Worm (Caenorhabditis elegans) whole organism, midembryonic: ENCODE data around the gene srw-4.

ENCODE experiments used
- T22C8.4 ChIP-seq: fragments of 200-800 bp; sonication (Bioruptor generic); IDR thresholded peaks from 2 replicates; pipeline ENCODE4 v1.3.6; 2022; ENCODE audit warnings: missing genetic modification characterization, missing compliant biosample characterization
- cog-1 ChIP-seq: sonication (generic microtip); optimal IDR thresholded peaks from 2 replicates; lab custom pipeline; 2016; ENCODE audit warnings: missing genetic modification characterization, missing compliant biosample characterization
- flt-1 ChIP-seq: fragments of 200-800 bp; sonication (Bioruptor generic); IDR thresholded peaks from 2 replicates; pipeline ENCODE4 v1.3.6; 2022; ENCODE audit warnings: missing genetic modification characterization, missing compliant biosample characterization
- klf-2 ChIP-seq: fragments of 200-800 bp; sonication (Bioruptor generic); conservative IDR thresholded peaks from 2 replicates; pipeline ENCODE4 v1.3.6; 2022; ENCODE audit warnings: missing genetic modification reagents, missing genetic modification characterization, missing compliant biosample characterization
- med-1 ChIP-seq: sonication (generic microtip); optimal IDR thresholded peaks from 2 replicates; lab custom pipeline; 2017; ENCODE audit warnings: missing genetic modification characterization, mild to moderate bottlenecking, missing compliant biosample characterization, antibody characterized with exemption, missing genetic modification reagents; ENCODE audit not compliant: insufficient read depth
- ref-1 ChIP-seq: fragments of 200-800 bp; sonication (Bioruptor generic); conservative IDR thresholded peaks from 2 replicates; pipeline ENCODE4 v1.3.6; 2022; ENCODE audit warnings: missing genetic modification reagents, missing genetic modification characterization, missing compliant biosample characterization
- tab-1 ChIP-seq: fragments of 200-800 bp; sonication (Bioruptor generic); IDR thresholded peaks from 2 replicates; pipeline ENCODE4 v1.3.6; 2022; ENCODE audit warnings: missing genetic modification characterization, missing compliant biosample characterization
- ztf-23 ChIP-seq: fragments of 200-800 bp; sonication (Bioruptor generic); IDR thresholded peaks from 2 replicates; pipeline ENCODE4 v1.3.6; 2022; ENCODE audit warnings: missing genetic modification reagents, missing genetic modification characterization, missing compliant biosample characterization
- ztf-29 ChIP-seq: fragments of 200-800 bp; sonication (Bioruptor generic); IDR thresholded peaks from 2 replicates; pipeline ENCODE4 v1.3.6; 2022; ENCODE audit warnings: missing genetic modification reagents, missing genetic modification characterization, missing compliant biosample characterization

Gene srw-4

DNA sequence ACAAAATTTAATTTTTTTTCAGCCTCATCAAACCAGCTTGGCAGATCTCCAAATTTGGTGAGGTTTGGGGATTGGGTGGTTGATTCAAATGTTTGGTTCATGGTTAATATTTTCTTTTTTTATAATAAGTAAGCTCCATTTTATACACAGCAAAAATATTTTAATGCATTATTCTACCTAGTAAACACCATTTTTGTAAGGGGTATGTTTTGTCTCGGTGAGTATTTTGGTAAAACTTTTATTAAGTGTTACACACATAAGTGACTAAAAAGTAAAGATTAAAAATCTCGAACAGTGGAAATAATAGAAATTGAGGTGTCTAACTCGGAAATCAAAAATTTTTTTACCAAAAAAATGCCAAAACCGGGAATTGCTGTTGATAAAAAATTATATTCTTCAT, at the start of gene srw-4:
Gene srw-4, minus strand, starts transcription at position 101 of the 400 bp plus-strand sequence.
- TF ChIP-seq klf-2: no peak
- no peak for TF ChIP-seq T22C8.4 (GFP tag; lab: Robert Waterston, UW)
- no peak for TF ChIP-seq cog-1
- TF ChIP-seq ref-1: no peak
- TF ChIP-seq med-1 (GFP tag; lab: Kevin White, UChicago): no peak
- TF ChIP-seq tab-1 (GFP tag; lab: Robert Waterston, UW): no peak
- no peak for TF ChIP-seq ztf-23 (GFP tag; lab: Robert Waterston, UW)
- no peak for TF ChIP-seq flt-1 (GFP tag; lab: Robert Waterston, UW)
- TF ChIP-seq ztf-29: no peak

DNA sequence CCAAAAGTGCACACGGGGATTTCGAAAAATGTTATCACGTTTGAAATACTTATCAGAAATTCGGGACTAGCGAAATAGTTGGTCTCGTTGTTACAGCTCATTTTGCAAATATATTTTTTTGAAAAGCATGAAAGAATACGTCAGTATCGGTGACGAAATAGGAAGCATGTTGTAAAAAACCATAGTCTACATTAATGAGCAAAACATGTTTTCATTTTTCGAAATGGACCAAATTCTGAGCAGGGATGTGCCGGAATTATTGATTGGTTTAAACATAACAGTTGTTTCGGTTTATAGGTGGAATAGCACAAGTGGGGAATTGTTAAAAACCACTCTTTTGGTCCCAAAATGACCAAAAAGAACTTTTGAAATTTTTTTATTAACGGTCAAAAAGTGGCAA, 45.5 kb upstream of the srw-4 start, which contains the start of gene srh-247:
Gene srh-247, minus strand, starts transcription at position 101 of the 400 bp plus-strand sequence.
- TF ChIP-seq tab-1 (GFP tag; lab: Robert Waterston, UW) (no peak), ztf-29 (no peak), med-1 (GFP tag; lab: Kevin White, UChicago) (no peak), flt-1 (GFP tag; lab: Robert Waterston, UW) (no peak), ztf-23 (GFP tag; lab: Robert Waterston, UW) (no peak), T22C8.4 (GFP tag; lab: Robert Waterston, UW) (no peak), cog-1 (no peak), klf-2 (no peak), ref-1 (no peak)

DNA sequence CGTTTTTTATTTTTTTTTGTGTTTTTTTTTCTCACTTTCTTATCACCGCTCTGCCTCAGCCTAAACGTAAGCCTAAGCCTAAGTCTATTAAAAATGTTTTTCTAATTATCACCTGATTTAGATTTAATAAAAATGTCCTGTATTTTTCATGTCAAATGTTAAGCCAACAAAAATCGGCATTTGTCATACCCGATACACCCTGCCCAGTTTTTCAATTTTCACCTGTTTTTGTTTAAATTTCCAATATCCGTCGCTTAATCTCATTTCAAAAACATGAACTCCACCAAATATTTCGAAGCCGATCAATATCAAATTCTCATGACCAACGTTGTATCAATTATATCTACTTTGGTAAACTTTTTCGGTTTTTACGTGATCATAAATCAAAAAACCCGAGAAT, 42.7 kb upstream of the srw-4 start, which contains the start of gene C31B8.1:
Gene C31B8.1, plus strand, starts transcription at position 301 of the 400 bp plus-strand sequence.
- TF ChIP-seq ztf-23 (GFP tag; lab: Robert Waterston, UW) (no peak), med-1 (GFP tag; lab: Kevin White, UChicago) (no peak)

DNA sequence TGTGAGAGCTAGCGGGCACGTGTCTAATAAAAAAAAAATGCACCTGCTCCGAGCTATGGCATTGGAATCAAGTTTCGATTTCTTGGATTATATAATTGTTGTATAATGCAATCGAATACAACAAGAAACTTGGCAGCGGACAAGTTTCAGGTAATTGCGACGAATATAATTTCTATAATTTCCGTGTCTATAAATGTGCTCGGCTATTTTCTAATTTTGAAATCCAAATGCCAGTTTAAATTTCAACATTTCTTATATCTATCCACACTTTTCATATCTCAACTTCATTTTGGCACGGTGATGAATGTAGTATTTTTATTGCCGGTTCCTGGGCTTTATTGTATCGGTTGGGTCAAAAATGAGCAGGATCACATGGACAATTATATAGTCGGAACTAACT, 41.2 kb upstream of the srw-4 start, which contains the start of gene C31B8.16:
Gene C31B8.16, plus strand, starts transcription at position 301 of the 400 bp plus-strand sequence.
- TF ChIP-seq ztf-29: no peak
- no peak for TF ChIP-seq med-1 (GFP tag; lab: Kevin White, UChicago)
- TF ChIP-seq T22C8.4 (GFP tag; lab: Robert Waterston, UW): no peak
- no peak for TF ChIP-seq klf-2
- TF ChIP-seq cog-1: no peak
- TF ChIP-seq ztf-23 (GFP tag; lab: Robert Waterston, UW): no peak
- no peak for TF ChIP-seq ref-1
- TF ChIP-seq tab-1 (GFP tag; lab: Robert Waterston, UW): no peak
- TF ChIP-seq flt-1 (GFP tag; lab: Robert Waterston, UW): no peak

DNA sequence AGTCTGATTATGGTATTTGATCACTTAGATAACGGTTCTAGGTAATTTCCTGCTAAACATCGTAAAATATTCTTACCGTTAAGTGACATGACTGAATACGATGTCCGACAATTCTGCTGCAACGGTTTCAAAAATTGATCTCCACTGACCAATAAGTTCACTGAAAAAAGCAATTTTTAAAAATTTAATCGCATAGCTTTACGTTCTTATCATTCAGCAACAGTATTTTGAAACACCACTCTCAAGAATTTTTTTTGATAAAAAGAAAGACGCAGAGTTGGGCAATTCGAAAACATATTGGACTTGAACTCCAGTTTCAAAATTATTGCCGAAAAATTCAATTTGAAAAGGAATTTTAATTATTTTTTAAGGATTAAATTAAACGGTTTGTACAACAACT, 39.0 kb upstream of the srw-4 start, which contains the start of gene C31B8.12:
Gene C31B8.12, minus strand, starts transcription at position 101 of the 400 bp plus-strand sequence.
- TF ChIP-seq T22C8.4 (GFP tag; lab: Robert Waterston, UW): no peak
- TF ChIP-seq med-1 (GFP tag; lab: Kevin White, UChicago): no peak
- no peak for TF ChIP-seq tab-1 (GFP tag; lab: Robert Waterston, UW)
- TF ChIP-seq ztf-29: no peak
- TF ChIP-seq flt-1 (GFP tag; lab: Robert Waterston, UW): no peak
- TF ChIP-seq cog-1: no peak
- no peak for TF ChIP-seq klf-2
- no peak for TF ChIP-seq ref-1
- no peak for TF ChIP-seq ztf-23 (GFP tag; lab: Robert Waterston, UW)

DNA sequence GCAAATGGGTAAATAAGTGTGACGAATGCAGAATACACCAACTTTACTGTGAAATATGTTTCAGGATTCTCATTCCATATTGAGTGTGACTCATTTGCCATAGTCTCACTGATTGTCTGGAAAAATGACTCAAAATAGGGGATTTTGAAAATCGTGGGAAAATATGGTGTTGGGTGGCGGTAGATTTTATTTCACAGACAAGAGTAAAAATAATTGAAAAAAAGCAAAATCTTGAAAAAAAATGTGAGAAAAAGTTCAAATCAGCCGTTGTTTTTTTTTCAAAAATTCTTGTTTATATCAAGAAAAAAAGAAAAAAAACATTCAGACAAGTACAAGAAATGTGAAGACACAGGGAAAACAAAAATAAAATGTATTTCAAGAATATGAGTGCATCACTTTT, 34.0 kb upstream of the srw-4 start, which contains the start of gene srh-38:
Gene srh-38, minus strand, starts transcription at position 101 of the 400 bp plus-strand sequence.
- TF ChIP-seq med-1 (GFP tag; lab: Kevin White, UChicago) (no peak), flt-1 (GFP tag; lab: Robert Waterston, UW) (no peak), ztf-23 (GFP tag; lab: Robert Waterston, UW) (no peak), cog-1 (no peak), tab-1 (GFP tag; lab: Robert Waterston, UW) (no peak), klf-2 (no peak), ztf-29 (no peak), T22C8.4 (GFP tag; lab: Robert Waterston, UW) (no peak), ref-1 (no peak)

DNA sequence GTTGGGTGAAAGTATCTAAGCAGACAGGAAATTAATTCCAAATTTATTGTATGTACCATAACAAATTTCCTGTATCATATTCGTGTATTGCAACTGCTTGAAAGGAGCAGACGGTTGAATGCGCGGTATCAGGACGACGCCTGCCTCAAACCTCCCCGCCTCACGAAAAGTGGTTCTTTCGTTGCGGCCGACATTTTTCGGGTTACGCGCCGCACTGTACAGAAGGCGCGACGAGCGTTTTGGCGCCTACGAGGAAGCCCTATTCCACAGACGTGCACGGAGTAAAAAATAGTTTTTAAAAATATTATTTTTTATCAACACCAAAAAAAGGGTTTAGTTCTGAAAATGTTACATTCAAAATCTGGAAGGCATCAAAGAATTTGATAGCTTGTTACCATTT, 31.5 kb upstream of the srw-4 start:
- TF ChIP-seq ref-1 (no peak), ztf-23 (GFP tag; lab: Robert Waterston, UW) (no peak), T22C8.4 (GFP tag; lab: Robert Waterston, UW) (no peak), med-1 (GFP tag; lab: Kevin White, UChicago) (no peak), klf-2 (no peak), tab-1 (GFP tag; lab: Robert Waterston, UW) (no peak), cog-1 (no peak), ztf-29 (no peak), flt-1 (GFP tag; lab: Robert Waterston, UW) (no peak)

DNA sequence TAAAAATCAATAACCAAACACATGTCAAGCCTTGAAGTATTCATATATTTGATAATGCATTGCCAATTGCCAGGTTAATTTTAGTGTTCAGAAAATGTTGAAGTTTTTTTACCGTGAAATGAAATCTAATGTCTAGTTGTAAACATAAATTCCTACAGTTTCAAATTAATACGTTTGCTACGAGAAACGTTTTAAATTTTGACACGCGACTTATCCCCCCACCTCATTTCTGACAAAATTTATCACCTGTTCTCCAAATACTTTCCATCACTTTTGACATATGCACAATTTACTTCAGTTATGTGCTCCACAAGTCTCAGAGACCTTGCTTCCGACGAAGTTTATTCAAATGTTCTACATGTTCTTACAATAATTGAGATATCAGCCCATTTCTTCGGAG, 25.4 kb upstream of the srw-4 start, which contains the start of gene srh-146:
Gene srh-146, plus strand, starts transcription at position 301 of the 400 bp plus-strand sequence.
- no peak for TF ChIP-seq med-1 (GFP tag; lab: Kevin White, UChicago)
- TF ChIP-seq ref-1: no peak
- TF ChIP-seq ztf-29: no peak
- no peak for TF ChIP-seq tab-1 (GFP tag; lab: Robert Waterston, UW)
- TF ChIP-seq ztf-23 (GFP tag; lab: Robert Waterston, UW): no peak
- TF ChIP-seq klf-2: no peak
- TF ChIP-seq flt-1 (GFP tag; lab: Robert Waterston, UW): no peak
- TF ChIP-seq cog-1: no peak
- no peak for TF ChIP-seq T22C8.4 (GFP tag; lab: Robert Waterston, UW)

DNA sequence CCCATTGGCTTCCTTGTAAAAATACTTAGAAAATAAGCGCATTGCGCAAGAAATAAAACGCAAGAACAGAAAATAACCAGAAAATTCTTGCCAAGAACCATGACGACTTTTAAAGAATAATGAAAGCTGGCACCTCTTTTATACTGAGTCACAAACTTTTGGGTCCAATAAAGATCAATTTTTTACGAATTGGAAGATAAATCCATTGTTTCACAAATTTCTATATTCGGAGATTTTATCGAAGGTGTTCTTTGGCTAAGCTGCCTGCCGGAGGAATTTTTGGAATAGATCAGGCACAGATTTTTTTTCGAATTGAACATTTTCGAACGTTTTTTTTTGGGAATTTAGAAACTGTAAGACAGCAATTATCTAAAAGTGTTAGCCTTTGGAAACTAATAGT, 24.3 kb upstream of the srw-4 start, which contains the start of gene C31B8.9:
Gene C31B8.9, minus strand, starts transcription at position 101 of the 400 bp plus-strand sequence.
- TF ChIP-seq ztf-23 (GFP tag; lab: Robert Waterston, UW) (no peak), cog-1 (no peak), ztf-29 (no peak), tab-1 (GFP tag; lab: Robert Waterston, UW) (no peak), med-1 (GFP tag; lab: Kevin White, UChicago) (no peak), klf-2 (no peak), T22C8.4 (GFP tag; lab: Robert Waterston, UW) (no peak), ref-1 (no peak), flt-1 (GFP tag; lab: Robert Waterston, UW) (no peak)

DNA sequence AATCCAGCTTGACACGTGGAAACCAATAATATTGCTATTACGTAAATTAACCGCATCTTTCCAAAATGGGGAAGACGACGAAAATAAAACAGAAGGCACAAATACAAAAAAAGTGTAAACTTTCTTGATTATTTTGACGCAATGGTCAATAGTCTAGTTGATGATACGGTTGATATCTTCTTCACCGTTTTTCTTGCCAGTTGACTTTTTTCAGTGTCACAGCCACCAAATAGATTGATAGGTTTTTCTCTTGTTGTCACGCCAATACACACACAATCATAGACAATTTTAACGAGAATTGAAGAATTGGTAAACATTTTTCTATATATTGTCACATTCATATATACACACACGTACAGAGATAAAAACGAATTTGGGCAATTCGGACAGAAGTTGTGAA, 20.9 kb upstream of the srw-4 start, which contains the start of gene zmp-3:
Gene zmp-3, minus strand, starts transcription at position 101 of the 400 bp plus-strand sequence.
- no peak for TF ChIP-seq ztf-23 (GFP tag; lab: Robert Waterston, UW)
- no peak for TF ChIP-seq tab-1 (GFP tag; lab: Robert Waterston, UW)
- TF ChIP-seq klf-2: no peak
- TF ChIP-seq T22C8.4 (GFP tag; lab: Robert Waterston, UW): no peak
